Fruit fly (Drosophila melanogaster): ENCODE measurements around the gene Prosalpha4T1.

DNA sequence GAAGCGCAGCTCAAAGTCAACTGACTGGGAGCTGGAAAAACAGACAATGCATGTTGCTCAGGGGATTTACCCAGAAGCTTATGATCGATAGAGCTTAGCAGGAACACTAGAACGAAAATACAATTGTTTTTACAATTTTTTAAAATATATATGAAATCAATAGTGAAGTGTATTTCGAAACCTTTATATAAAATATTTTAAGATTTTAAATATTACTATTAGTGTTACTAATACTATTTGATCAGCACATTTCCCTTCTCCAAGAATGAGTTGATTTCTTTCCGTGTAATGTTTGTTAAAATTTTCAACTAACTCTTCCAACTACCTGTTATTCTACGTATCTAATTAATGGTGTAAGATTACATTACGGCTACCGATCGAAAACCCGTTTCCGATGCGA, 5.1 kb downstream of the Prosalpha4T1 start, which contains the start of gene CG31199:
- peak; percentile 29 for TF ChIP-seq CG33017 (tag; optimal IDR thresholded peaks at IDR 0.05)
- no peak for TF ChIP-seq kay (GFP tag; ENCODE audit: borderline replicate concordance)
- no peak for TF ChIP-seq toe (GFP tag; optimal IDR thresholded peaks at IDR 0.05)
- TF ChIP-seq cic (GFP tag; optimal IDR thresholded peaks at IDR 0.05): no peak
- TF ChIP-seq CG12768 (GFP tag; optimal IDR thresholded peaks at IDR 0.05): no peak
- TF ChIP-seq CG7045 (GFP tag; optimal IDR thresholded peaks at IDR 0.05): peak; percentile 10
- TF ChIP-seq CG11617 (GFP tag; optimal IDR thresholded peaks at IDR 0.05): no peak
- no peak for TF ChIP-seq Clk (GFP tag; optimal IDR thresholded peaks at IDR 0.05)
- TF ChIP-seq Crg-1 (GFP tag; optimal IDR thresholded peaks at IDR 0.05): no peak
